Worm (Caenorhabditis elegans) whole organism, young adult: ENCODE results near the gene cng-2.

Experiments
- C17E4.6 ChIP-seq: fragments of 200-800 bp; sonication (Bioruptor generic); IDR thresholded peaks from 2 replicates; pipeline ENCODE4 v1.3.6; 2022; ENCODE audit warnings: missing genetic modification reagents, missing genetic modification characterization, missing compliant biosample characterization
- F33H1.4 ChIP-seq: fragments of 200-800 bp; sonication (Bioruptor generic); IDR thresholded peaks from 2 replicates; pipeline ENCODE4 v1.3.6; 2022; ENCODE audit warnings: missing genetic modification reagents, missing genetic modification characterization, missing compliant biosample characterization
- Y53G8AR.9 ChIP-seq: fragments of 200-800 bp; sonication (Bioruptor generic); conservative IDR thresholded peaks from 2 replicates; pipeline ENCODE4 v1.3.6; 2022; ENCODE audit warnings: missing genetic modification reagents, missing genetic modification characterization, missing compliant biosample characterization
- Y67H2A.10 ChIP-seq: fragments of 200-800 bp; sonication (Bioruptor generic); conservative IDR thresholded peaks from 2 replicates; pipeline ENCODE4 v1.3.6; 2022; ENCODE audit warnings: missing genetic modification reagents, missing genetic modification characterization, missing compliant biosample characterization
- cebp-2 ChIP-seq: fragments of 200-800 bp; sonication (Bioruptor generic); IDR thresholded peaks from 2 replicates; pipeline ENCODE4 v1.3.6; 2022; ENCODE audit warnings: missing genetic modification characterization, missing compliant biosample characterization
- ceh-27 ChIP-seq: fragments of 200-800 bp; sonication (Bioruptor generic); optimal IDR thresholded peaks from 2 replicates; lab custom pipeline; 2018; ENCODE audit warnings: mild to moderate bottlenecking, missing genetic modification characterization, moderate library complexity, missing compliant biosample characterization
- dox-1 ChIP-seq: fragments of 200-800 bp; sonication (Bioruptor generic); IDR thresholded peaks from 2 replicates; pipeline ENCODE4 v1.3.6; 2022; ENCODE audit warnings: missing genetic modification reagents, missing genetic modification characterization, missing compliant biosample characterization
- dpl-1 ChIP-seq: fragments of 150-350 bp; optimal IDR thresholded peaks from 2 replicates; lab custom pipeline; 2014; ENCODE audit warnings: missing biosample characterization, missing genetic modification reagents, missing genetic modification characterization
- egl-44 ChIP-seq: fragments of 200-800 bp; sonication (Bioruptor generic); IDR thresholded peaks from 2 replicates; pipeline ENCODE4 v1.3.6; 2022; ENCODE audit warnings: missing genetic modification reagents, missing genetic modification characterization, missing compliant biosample characterization
- fkh-3 ChIP-seq: sonication (generic microtip); optimal IDR thresholded peaks from 2 replicates; lab custom pipeline; 2016; ENCODE audit warnings: mild to moderate bottlenecking, missing genetic modification characterization, missing compliant biosample characterization
- him-1 ChIP-seq: sonication (generic microtip); optimal IDR thresholded peaks from 2 replicates; lab custom pipeline; 2016; ENCODE audit warnings: missing genotype, missing genetic modification reagents, missing genetic modification characterization, missing compliant biosample characterization
- hlh-12 ChIP-seq: sonication (generic microtip); optimal IDR thresholded peaks from 2 replicates; lab custom pipeline; 2016; ENCODE audit warnings: missing genetic modification characterization, missing compliant biosample characterization
- lin-40 ChIP-seq: sonication (generic microtip); optimal IDR thresholded peaks from 2 replicates; lab custom pipeline; 2016; ENCODE audit warnings: missing genetic modification characterization, mild to moderate bottlenecking, missing compliant biosample characterization, missing genotype, missing genetic modification reagents
- lin-54 ChIP-seq: fragments of 200-800 bp; sonication (Bioruptor generic); optimal IDR thresholded peaks from 2 replicates; lab custom pipeline; 2018; ENCODE audit warnings: mild to moderate bottlenecking, missing genetic modification characterization, missing compliant biosample characterization
- lsl-1 ChIP-seq: fragments of 200-800 bp; sonication (Bioruptor generic); optimal IDR thresholded peaks from 2 replicates; lab custom pipeline; 2018; ENCODE audit warnings: mild to moderate bottlenecking, missing genetic modification characterization, moderate library complexity, missing compliant biosample characterization
- madf-8 ChIP-seq: fragments of 200-800 bp; sonication (Bioruptor generic); conservative IDR thresholded peaks from 2 replicates; pipeline ENCODE4 v1.3.6; 2022; ENCODE audit warnings: missing genetic modification reagents, missing genetic modification characterization, missing compliant biosample characterization
- mcd-1 ChIP-seq: fragments of 200-800 bp; sonication (Bioruptor generic); IDR thresholded peaks from 2 replicates; pipeline ENCODE4 v1.3.6; 2022; ENCODE audit warnings: missing genetic modification reagents, missing genetic modification characterization, missing compliant biosample characterization
- nfyb-1 ChIP-seq: fragments of 200-800 bp; sonication (Bioruptor generic); IDR thresholded peaks from 2 replicates; pipeline ENCODE4 v1.3.6; 2022; ENCODE audit warnings: missing genetic modification reagents, missing genetic modification characterization, missing compliant biosample characterization
- nhr-179 ChIP-seq: sonication (generic microtip); optimal IDR thresholded peaks from 2 replicates; lab custom pipeline; 2016; ENCODE audit warnings: mild to moderate bottlenecking, missing genetic modification characterization, missing compliant biosample characterization
- nhr-80 ChIP-seq: sonication (generic microtip); optimal IDR thresholded peaks from 2 replicates; lab custom pipeline; 2016; ENCODE audit warnings: missing genetic modification characterization, missing compliant biosample characterization
- rcor-1 ChIP-seq: fragments of 200-800 bp; sonication (Bioruptor generic); IDR thresholded peaks from 2 replicates; pipeline ENCODE4 v1.3.6; 2022; ENCODE audit warnings: missing genetic modification reagents, missing genetic modification characterization, missing compliant biosample characterization
- rec-8 ChIP-seq, 2 experiments: sonication (generic microtip); optimal IDR thresholded peaks; 2 replicates each; lab custom pipeline; 2016; ENCODE audit warnings: mild to moderate bottlenecking in 2 of 2, missing genetic modification characterization in 2 of 2, missing genetic modification reagents in 2 of 2, missing genotype in 2 of 2, missing biosample characterization in 1 of 2, missing compliant biosample characterization in 1 of 2, moderate library complexity in 1 of 2
- repo-1 ChIP-seq: sonication (generic microtip); optimal IDR thresholded peaks from 2 replicates; lab custom pipeline; 2017; ENCODE audit warnings: mild to moderate bottlenecking, missing genetic modification characterization, missing compliant biosample characterization
- snpc-1.3 ChIP-seq: sonication (generic microtip); optimal IDR thresholded peaks from 2 replicates; lab custom pipeline; 2017; ENCODE audit warnings: missing genetic modification characterization, mild to moderate bottlenecking, missing compliant biosample characterization, antibody characterized with exemption, moderate library complexity, missing genotype, missing genetic modification reagents; ENCODE audit not compliant: insufficient read depth
- snpc-4 ChIP-seq, 5 experiments: fragments of 150-350 bp in 1 of 5; sonication (generic microtip) in 4 of 5; optimal IDR thresholded peaks; 2 replicates each; lab custom pipeline; 2014 to 2018; ENCODE audit warnings: missing genetic modification characterization in 5 of 5, missing biosample characterization in 3 of 5, antibody characterized with exemption in 2 of 5, mild to moderate bottlenecking in 2 of 5, missing compliant biosample characterization in 2 of 5, missing genotype in 2 of 5, moderate library complexity in 2 of 5, missing genetic modification reagents in 1 of 5
- sptf-2 ChIP-seq: fragments of 200-800 bp; sonication (Bioruptor generic); optimal IDR thresholded peaks from 2 replicates; lab custom pipeline; 2018; ENCODE audit warnings: mild to moderate bottlenecking, missing genetic modification characterization, missing compliant biosample characterization
- tbp1 ChIP-seq: fragments of 200-800 bp; sonication (Bioruptor generic); optimal IDR thresholded peaks from 2 replicates; lab custom pipeline; 2018; ENCODE audit warnings: mild to moderate bottlenecking, missing genetic modification characterization, missing compliant biosample characterization
- zim-3 ChIP-seq: sonication (generic microtip); optimal IDR thresholded peaks from 2 replicates; lab custom pipeline; 2017; ENCODE audit warnings: mild to moderate bottlenecking, missing genetic modification characterization, moderate library complexity, missing compliant biosample characterization
- ztf-22 ChIP-seq: fragments of 200-800 bp; sonication (Bioruptor generic); optimal IDR thresholded peaks from 2 replicates; lab custom pipeline; 2018; ENCODE audit warnings: mild to moderate bottlenecking, missing genetic modification characterization, moderate library complexity, missing compliant biosample characterization
- ztf-26 ChIP-seq: sonication (generic microtip); optimal IDR thresholded peaks from 2 replicates; lab custom pipeline; 2017; ENCODE audit warnings: missing genetic modification characterization, missing compliant biosample characterization

Gene cng-2

ce11 chrIV:2077159-2077835, 40.3 kb downstream of the cng-2 start:
- TF ChIP-seq lsl-1 (no peak), snpc-4 (GFP tag; optimal IDR thresholded peaks at IDR 0.05; lab: Kevin White, UChicago) (no peak), snpc-4 (tag; optimal IDR thresholded peaks at IDR 0.05; lab: Kevin White, UChicago) (peak in 3 of 4 experiments; percentile 21 to 57 (median 28))

ce11 chrIV:2080340-2080739, 43.3 kb downstream of the cng-2 start:
- TF ChIP-seq nhr-179 (tag; lab: Kevin White, UChicago) (no peak), ceh-27 (GFP tag; lab: Kevin White, UChicago) (no peak), fkh-3 (no peak), nhr-80 (no peak), cebp-2 (GFP tag; lab: Robert Waterston, UW) (no peak), ztf-26 (tag; lab: Kevin White, UChicago) (no peak)

- peak; percentile 18 for TF ChIP-seq lin-40 (tag; lab: Kevin White, UChicago)
- TF ChIP-seq dpl-1 (GFP tag; lab: Kevin White, UChicago), result no peak
- no peak for TF ChIP-seq zim-3 (tag; lab: Kevin White, UChicago)
Observed at ce11 chrIV:2083146-2083545, 46.2 kb downstream of the cng-2 start.

- TF ChIP-seq madf-8 (GFP tag; lab: Robert Waterston, UW) (no peak), lin-54 (GFP tag; lab: Kevin White, UChicago) (no peak), dox-1 (GFP tag; lab: Robert Waterston, UW) (no peak), Y67H2A.10 (GFP tag; lab: Robert Waterston, UW) (no peak), sptf-2 (GFP tag; lab: Kevin White, UChicago) (no peak), snpc-1.3 (tag; lab: Kevin White, UChicago) (no peak), Y53G8AR.9 (GFP tag; lab: Robert Waterston, UW) (no peak), lsl-1 (no peak), F33H1.4 (GFP tag; lab: Robert Waterston, UW) (no peak), ztf-22 (no peak), mcd-1 (GFP tag; lab: Robert Waterston, UW) (no peak), rec-8 (tag; optimal IDR thresholded peaks at IDR 0.05; lab: Kevin White, UChicago) (no peak), repo-1 (tag; lab: Kevin White, UChicago) (no peak), hlh-12 (no peak), rcor-1 (GFP tag; lab: Robert Waterston, UW) (no peak), tbp1 (GFP tag; lab: Kevin White, UChicago) (no peak), nfyb-1 (no peak), egl-44 (no peak), him-1 (tag; lab: Kevin White, UChicago) (no peak), C17E4.6 (GFP tag; lab: Robert Waterston, UW) (no peak)
- TF ChIP-seq, all 124 proteins: peak for 0
Observed at ce11 chrIV:2083734-2084133, 46.7 kb downstream of the cng-2 start, which contains the start of gene mca-2. mca-2 (plus strand) TSS chrIV:2084034.
